Worm (Caenorhabditis elegans) whole organism, young adult: Measurements from ENCODE around the gene F38E1.3.

Experiments
- B0019.2 ChIP-seq: fragments of 200-800 bp; sonication (Bioruptor generic); conservative IDR thresholded peaks from 2 replicates; pipeline ENCODE4 v1.3.6; 2022; ENCODE audit warnings: missing genetic modification reagents, missing genetic modification characterization, missing compliant biosample characterization
- B0261.1 ChIP-seq: sonication (generic microtip); optimal IDR thresholded peaks from 2 replicates; lab custom pipeline; 2016; ENCODE audit warnings: mild to moderate bottlenecking, missing genetic modification characterization, moderate library complexity, missing compliant biosample characterization
- C06A6.2 ChIP-seq: fragments of 200-800 bp; sonication (Bioruptor generic); conservative IDR thresholded peaks from 2 replicates; pipeline ENCODE4 v1.3.6; 2022; ENCODE audit warnings: missing genetic modification characterization, missing compliant biosample characterization
- F10E7.11 ChIP-seq: sonication (generic microtip); optimal IDR thresholded peaks from 2 replicates; lab custom pipeline; 2017; ENCODE audit warnings: mild to moderate bottlenecking, missing genetic modification characterization, moderate library complexity, missing compliant biosample characterization
- F22D6.2 ChIP-seq: sonication (generic microtip); optimal IDR thresholded peaks from 2 replicates; lab custom pipeline; 2016; ENCODE audit warnings: mild to moderate bottlenecking, missing genetic modification characterization, missing compliant biosample characterization
- F23B12.7 ChIP-seq: sonication (generic microtip); optimal IDR thresholded peaks from 2 replicates; lab custom pipeline; 2017; ENCODE audit warnings: missing genetic modification characterization, mild to moderate bottlenecking, missing compliant biosample characterization, antibody characterized with exemption, moderate library complexity; ENCODE audit not compliant: insufficient read depth
- F49E8.2 ChIP-seq: sonication (generic microtip); optimal IDR thresholded peaks from 3 replicates; lab custom pipeline; 2017; ENCODE audit warnings: missing genetic modification characterization, mild to moderate bottlenecking, missing compliant biosample characterization, antibody characterized with exemption, moderate library complexity; ENCODE audit not compliant: insufficient read depth
- F55B11.4 ChIP-seq: sonication (generic microtip); optimal IDR thresholded peaks from 2 replicates; lab custom pipeline; 2016; ENCODE audit warnings: missing compliant biosample characterization, missing genetic modification characterization, borderline replicate concordance; ENCODE audit not compliant: insufficient read depth
- ama-1 ChIP-seq, 3 experiments: fragments of 150-350 bp in 1 of 3; sonication (generic microtip) in 2 of 3; optimal IDR thresholded peaks; 2 replicates each; lab custom pipeline; 2014 to 2018; ENCODE audit warnings: missing biosample characterization in 2 of 3, missing genetic modification characterization in 2 of 3, missing genetic modification reagents in 2 of 3
- athp-1 ChIP-seq: sonication (generic microtip); optimal IDR thresholded peaks from 2 replicates; lab custom pipeline; 2017; ENCODE audit warnings: mild to moderate bottlenecking, missing genetic modification characterization, missing compliant biosample characterization
- attf-3 ChIP-seq: fragments of 200-800 bp; sonication (Bioruptor generic); conservative IDR thresholded peaks from 2 replicates; pipeline ENCODE4 v1.3.6; 2022; ENCODE audit warnings: missing genetic modification reagents, missing genetic modification characterization, missing compliant biosample characterization
- bed-1 ChIP-seq: fragments of 200-800 bp; sonication (Bioruptor generic); IDR thresholded peaks from 2 replicates; pipeline ENCODE4 v1.3.6; 2022; ENCODE audit warnings: missing genetic modification reagents, missing genetic modification characterization, missing compliant biosample characterization
- bed-2 ChIP-seq: fragments of 200-800 bp; sonication (Bioruptor generic); IDR thresholded peaks from 2 replicates; pipeline ENCODE4 v1.3.6; 2022; ENCODE audit warnings: missing genetic modification reagents, missing genetic modification characterization, missing compliant biosample characterization
- ceh-58 ChIP-seq: fragments of 200-800 bp; sonication (Bioruptor generic); IDR thresholded peaks from 2 replicates; pipeline ENCODE4 v1.3.6; 2022; ENCODE audit warnings: missing genetic modification characterization, missing compliant biosample characterization
- efl-1 ChIP-seq: fragments of 150-350 bp; optimal IDR thresholded peaks from 2 replicates; lab custom pipeline; 2014; ENCODE audit warnings: missing biosample characterization, missing genetic modification reagents, missing genetic modification characterization
- ets-4 ChIP-seq: fragments of 200-800 bp; sonication (Bioruptor generic); optimal IDR thresholded peaks from 2 replicates; lab custom pipeline; 2018; ENCODE audit warnings: mild to moderate bottlenecking, missing genetic modification characterization, missing compliant biosample characterization
- gei-17 ChIP-seq: fragments of 200-800 bp; sonication (Bioruptor generic); optimal IDR thresholded peaks from 2 replicates; lab custom pipeline; 2018; ENCODE audit warnings: mild to moderate bottlenecking, missing genetic modification characterization, missing compliant biosample characterization
- hmg-1.2 ChIP-seq: fragments of 200-800 bp; sonication (Bioruptor generic); IDR thresholded peaks from 2 replicates; pipeline ENCODE4 v1.3.6; 2022; ENCODE audit warnings: missing genetic modification reagents, missing genetic modification characterization, missing compliant biosample characterization
- lin-54 ChIP-seq: fragments of 200-800 bp; sonication (Bioruptor generic); optimal IDR thresholded peaks from 2 replicates; lab custom pipeline; 2018; ENCODE audit warnings: mild to moderate bottlenecking, missing genetic modification characterization, missing compliant biosample characterization
- madf-6 ChIP-seq: fragments of 200-800 bp; sonication (Bioruptor generic); IDR thresholded peaks from 2 replicates; pipeline ENCODE4 v1.3.6; 2022; ENCODE audit warnings: missing genetic modification reagents, missing genetic modification characterization, missing compliant biosample characterization
- mcd-1 ChIP-seq: fragments of 200-800 bp; sonication (Bioruptor generic); IDR thresholded peaks from 2 replicates; pipeline ENCODE4 v1.3.6; 2022; ENCODE audit warnings: missing genetic modification reagents, missing genetic modification characterization, missing compliant biosample characterization
- mes-4 ChIP-seq: sonication (generic microtip); optimal IDR thresholded peaks from 2 replicates; lab custom pipeline; 2016; ENCODE audit warnings: missing genotype, missing genetic modification characterization, missing compliant biosample characterization
- nfya-1 ChIP-seq: sonication (generic microtip); optimal IDR thresholded peaks from 2 replicates; lab custom pipeline; 2017; ENCODE audit warnings: antibody characterized with exemption, missing compliant biosample characterization, missing genetic modification characterization, borderline replicate concordance; ENCODE audit not compliant: insufficient read depth
- nfyb-1 ChIP-seq: fragments of 200-800 bp; sonication (Bioruptor generic); IDR thresholded peaks from 2 replicates; pipeline ENCODE4 v1.3.6; 2022; ENCODE audit warnings: missing genetic modification reagents, missing genetic modification characterization, missing compliant biosample characterization
- nhr-80 ChIP-seq: sonication (generic microtip); optimal IDR thresholded peaks from 2 replicates; lab custom pipeline; 2016; ENCODE audit warnings: missing genetic modification characterization, missing compliant biosample characterization
- pbrm-1 ChIP-seq: fragments of 200-800 bp; sonication (Bioruptor generic); IDR thresholded peaks from 2 replicates; pipeline ENCODE4 v1.3.6; 2022; ENCODE audit warnings: missing genetic modification reagents, missing genetic modification characterization, missing compliant biosample characterization
- repo-1 ChIP-seq: sonication (generic microtip); optimal IDR thresholded peaks from 2 replicates; lab custom pipeline; 2017; ENCODE audit warnings: mild to moderate bottlenecking, missing genetic modification characterization, missing compliant biosample characterization
- sea-2 ChIP-seq: fragments of 200-800 bp; sonication (Bioruptor generic); IDR thresholded peaks from 2 replicates; pipeline ENCODE4 v1.3.6; 2022; ENCODE audit warnings: missing genetic modification characterization, missing compliant biosample characterization
- snpc-1.1 ChIP-seq: sonication (generic microtip); optimal IDR thresholded peaks from 2 replicates; lab custom pipeline; 2017; ENCODE audit warnings: missing genetic modification characterization, mild to moderate bottlenecking, missing compliant biosample characterization, antibody characterized with exemption, moderate library complexity, missing genotype, missing genetic modification reagents; ENCODE audit not compliant: insufficient read depth
- snpc-4 ChIP-seq, 5 experiments: fragments of 150-350 bp in 1 of 5; sonication (generic microtip) in 4 of 5; optimal IDR thresholded peaks; 2 replicates each; lab custom pipeline; 2014 to 2018; ENCODE audit warnings: missing genetic modification characterization in 5 of 5, missing biosample characterization in 3 of 5, antibody characterized with exemption in 2 of 5, mild to moderate bottlenecking in 2 of 5, missing compliant biosample characterization in 2 of 5, missing genotype in 2 of 5, moderate library complexity in 2 of 5, missing genetic modification reagents in 1 of 5
- tbx-9 ChIP-seq: sonication (generic microtip); optimal IDR thresholded peaks from 2 replicates; lab custom pipeline; 2016; ENCODE audit warnings: borderline replicate concordance, missing genetic modification characterization, inconsistent platforms, missing compliant biosample characterization
- ztf-18 ChIP-seq: sonication (generic microtip); optimal IDR thresholded peaks from 2 replicates; lab custom pipeline; 2016; ENCODE audit warnings: missing genotype, mild to moderate bottlenecking, missing genetic modification characterization, missing compliant biosample characterization
- ztf-25 ChIP-seq: fragments of 200-800 bp; sonication (Bioruptor generic); IDR thresholded peaks from 2 replicates; pipeline ENCODE4 v1.3.6; 2022; ENCODE audit warnings: missing genetic modification reagents, missing genetic modification characterization, missing compliant biosample characterization

Gene F38E1.3

DNA sequence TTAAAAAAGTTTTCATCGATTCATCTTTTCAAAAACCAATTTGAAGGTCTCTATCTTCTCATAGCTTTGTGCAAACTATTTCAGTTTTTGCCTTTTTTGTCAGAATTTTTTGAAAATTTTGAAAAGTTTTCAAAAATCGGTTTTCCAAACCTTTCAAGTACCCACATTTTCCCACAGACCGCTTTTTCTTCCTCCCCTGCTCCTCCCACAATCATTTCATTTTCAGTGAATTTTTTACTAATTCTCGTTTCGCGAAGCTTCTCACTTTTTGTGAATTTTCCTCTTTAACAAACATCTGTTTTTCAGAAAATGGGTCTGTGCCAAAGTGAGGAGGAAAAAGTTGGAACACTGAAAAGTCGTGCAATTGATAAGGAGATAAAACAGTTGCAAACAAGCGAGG lies 5.2 kb upstream of the F38E1.3 start, which contains the start of gene gpa-2:
TSS of gene gpa-2 (plus strand) at position 301 of the 400 bp plus-strand sequence.
- TF ChIP-seq nhr-80 (tag; lab: Kevin White, UChicago) = no peak
- no peak for TF ChIP-seq ztf-18
- no peak for TF ChIP-seq snpc-4 (GFP tag; optimal IDR thresholded peaks at IDR 0.05; lab: Kevin White, UChicago)
- no peak for TF ChIP-seq snpc-4 (tag; optimal IDR thresholded peaks at IDR 0.05; lab: Kevin White, UChicago)
- no peak for TF ChIP-seq bed-1
- TF ChIP-seq B0261.1 = no peak
- TF ChIP-seq tbx-9 (tag; lab: Kevin White, UChicago) = no peak
- no peak for TF ChIP-seq ama-1 (optimal IDR thresholded peaks at IDR 0.05; lab: Kevin White, UChicago)
- TF ChIP-seq ama-1 (GFP tag; optimal IDR thresholded peaks at IDR 0.05; lab: Kevin White, UChicago) = no peak
- no peak for TF ChIP-seq sea-2 (GFP tag; lab: Robert Waterston, UW)
- no peak for TF ChIP-seq F23B12.7 (tag; lab: Kevin White, UChicago)
- no peak for TF ChIP-seq efl-1 (GFP tag; lab: Kevin White, UChicago)

DNA sequence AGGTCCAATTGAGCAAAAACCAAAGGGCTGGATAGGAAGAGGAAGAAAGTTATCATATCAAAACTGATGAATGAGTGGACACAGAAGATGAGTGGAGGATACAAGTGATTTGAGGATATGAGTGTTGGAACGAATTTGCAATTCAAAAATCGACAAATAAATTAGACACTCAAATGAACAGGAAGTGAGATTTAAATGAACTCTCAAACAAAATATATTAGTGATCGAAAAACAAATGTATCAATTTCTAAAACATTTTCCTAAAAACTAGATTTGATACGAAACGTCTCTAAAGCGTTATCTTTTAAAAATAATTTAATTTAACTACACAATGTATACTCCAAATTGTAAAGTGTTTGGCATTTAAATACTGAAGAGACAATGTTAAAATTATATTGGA lies 530 bp upstream of the F38E1.3 start, which contains the start of gene F38E1.10:
TSS of gene F38E1.10 (minus strand) at position 101 of the 400 bp plus-strand sequence.
- TF ChIP-seq ama-1 (optimal IDR thresholded peaks at IDR 0.05; lab: Kevin White, UChicago) (no peak), ama-1 (GFP tag; optimal IDR thresholded peaks at IDR 0.05; lab: Kevin White, UChicago) (no peak), nfyb-1 (GFP tag; lab: Robert Waterston, UW) (no peak), B0019.2 (GFP tag; lab: Robert Waterston, UW) (no peak), snpc-1.1 (tag; lab: Kevin White, UChicago) (no peak), F55B11.4 (tag; lab: Kevin White, UChicago) (no peak), F22D6.2 (tag; lab: Kevin White, UChicago) (no peak), nfya-1 (tag; lab: Kevin White, UChicago) (no peak), gei-17 (no peak), repo-1 (tag; lab: Kevin White, UChicago) (no peak), attf-3 (GFP tag; lab: Robert Waterston, UW) (no peak), lin-54 (GFP tag; lab: Kevin White, UChicago) (no peak), pbrm-1 (GFP tag; lab: Robert Waterston, UW) (no peak), mes-4 (tag; lab: Kevin White, UChicago) (no peak), ztf-25 (GFP tag; lab: Robert Waterston, UW) (no peak), F49E8.2 (tag; lab: Kevin White, UChicago) (no peak), snpc-4 (GFP tag; optimal IDR thresholded peaks at IDR 0.05; lab: Kevin White, UChicago) (no peak), snpc-4 (tag; optimal IDR thresholded peaks at IDR 0.05; lab: Kevin White, UChicago) (no peak), bed-2 (GFP tag; lab: Robert Waterston, UW) (no peak), F10E7.11 (tag; lab: Kevin White, UChicago) (no peak), mcd-1 (GFP tag; lab: Robert Waterston, UW) (no peak), madf-6 (no peak)
- TF ChIP-seq, all 124 proteins: peak for 0

DNA sequence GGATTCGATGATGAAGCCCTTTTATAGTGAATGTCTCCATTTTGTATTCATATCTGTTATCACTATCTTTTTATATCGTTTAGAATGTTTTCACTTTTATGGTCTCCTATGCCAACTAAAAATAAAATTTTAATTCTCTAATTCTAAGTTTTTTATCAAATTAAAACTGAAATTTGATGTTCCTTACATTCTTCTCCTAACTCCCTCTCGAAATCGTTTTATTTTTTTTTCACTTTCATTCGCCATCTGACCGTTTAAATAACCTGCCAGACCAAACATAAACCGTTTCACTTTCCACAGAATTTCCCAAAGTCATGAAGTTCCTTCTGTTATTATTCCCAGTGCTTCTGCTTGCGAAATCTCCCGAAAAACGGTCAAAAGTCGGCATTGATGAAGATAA lies 3.3 kb downstream of the F38E1.3 start, which contains the start of gene F52E1.5:
TSS of gene F52E1.5 (plus strand) at position 301 of the 400 bp plus-strand sequence.
- TF ChIP-seq C06A6.2 (GFP tag; lab: Robert Waterston, UW) = no peak
- no peak for TF ChIP-seq ceh-58 (GFP tag; lab: Robert Waterston, UW)
- no peak for TF ChIP-seq bed-1
- TF ChIP-seq F23B12.7 (tag; lab: Kevin White, UChicago) = no peak
- TF ChIP-seq, all 124 proteins: peak for 0

DNA sequence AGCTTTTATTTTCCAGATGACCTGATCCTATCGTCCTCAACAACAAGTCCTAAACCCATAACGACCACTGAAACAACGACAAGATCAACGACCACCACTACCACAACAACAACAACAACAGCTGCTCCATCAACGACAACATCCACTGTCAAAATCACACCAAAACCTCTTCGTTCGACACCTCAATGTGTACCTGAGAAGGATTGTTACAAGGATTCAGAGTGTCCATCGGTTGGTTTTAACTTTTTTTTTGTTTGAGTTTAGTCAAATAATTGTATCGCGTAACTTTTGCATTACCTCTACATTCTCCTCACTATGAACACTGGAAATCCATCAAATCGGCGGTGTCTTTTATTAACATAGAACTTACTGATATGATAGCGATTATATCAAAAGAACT lies 4.1 kb downstream of the F38E1.3 start:
- TF ChIP-seq athp-1 (tag; lab: Kevin White, UChicago) (no peak), hmg-1.2 (GFP tag; lab: Robert Waterston, UW) (no peak), ets-4 (GFP tag; lab: Kevin White, UChicago) (no peak)
